Fruit fly (Drosophila melanogaster) S2 (cell line): Measurements from ENCODE around the gene ohgt.
A peak's percentile ranks its signal among the peaks of the same experiment; 100 is the strongest.

Source experiments
- CG8478 ChIP-seq: fragments of >200 bp; optimal IDR thresholded peaks from 2 replicates; lab custom pipeline; 2018
- CTCF ChIP-seq, 2 experiments: fragments of >200 bp; optimal IDR thresholded peaks; 2 replicates each; lab custom pipeline; 2018

dm6 chr3R:10076665-10077064 lies 27.7 kb downstream of the ohgt start:
- TF ChIP-seq CG8478 (lab: Kevin White, UChicago) = no peak
- peak in 1 of 2 experiments; percentile 54 for TF ChIP-seq CTCF (optimal IDR thresholded peaks at IDR 0.05; lab: Kevin White, UChicago)
